5 worm cellular contexts compared by ENCODE assay signal in genomic region chrX:10770988-10771496, ce11.
TF ChIP-seq lines count a peak whose summit lies in the region.

No protein-coding gene starts in this region.

TF ChIP-seq in whole organism, L1 larva, 84 proteins besides CTCF, POLR2A, EP300 and RAD21 (continued from another document and continues in another):
- TF ChIP-seq ceh-90 (tag; optimal IDR thresholded peaks at IDR 0.05; lab: Kevin White, UChicago): no peak
- TF ChIP-seq ces-1 (GFP tag; optimal IDR thresholded peaks at IDR 0.05; lab: Kevin White, UChicago): no peak
- TF ChIP-seq vab-15 (tag; optimal IDR thresholded peaks at IDR 0.05; lab: Kevin White, UChicago): peak; percentile 46
- TF ChIP-seq lin-13 (GFP tag; optimal IDR thresholded peaks at IDR 0.05; lab: Kevin White, UChicago): peak; percentile 74
- no peak for TF ChIP-seq ztf-11 (tag; optimal IDR thresholded peaks at IDR 0.05; lab: Kevin White, UChicago)
- peak; percentile 22 to 31 (median 24) for TF ChIP-seq dpl-1 (GFP tag; optimal IDR thresholded peaks at IDR 0.05; lab: Kevin White, UChicago)
- TF ChIP-seq sptf-1 (tag; optimal IDR thresholded peaks at IDR 0.05; lab: Kevin White, UChicago): no peak
- peak; percentile 8 to 78 (median 55) for TF ChIP-seq ceh-82 (tag; optimal IDR thresholded peaks at IDR 0.05; lab: Kevin White, UChicago)
- peak; percentile 99 for TF ChIP-seq nhr-71 (tag; optimal IDR thresholded peaks at IDR 0.05; lab: Kevin White, UChicago)
- peak; percentile 60 for TF ChIP-seq unc-130 (tag; optimal IDR thresholded peaks at IDR 0.05; lab: Kevin White, UChicago)
- TF ChIP-seq C04F5.9 (tag; optimal IDR thresholded peaks at IDR 0.05; lab: Kevin White, UChicago): peak; percentile 67
- TF ChIP-seq sup-37 (GFP tag; optimal IDR thresholded peaks at IDR 0.05; lab: Kevin White, UChicago): peak; percentile 67
- TF ChIP-seq aha-1 (tag; optimal IDR thresholded peaks at IDR 0.05; lab: Kevin White, UChicago): peak; percentile 17
- TF ChIP-seq mab-9 (GFP tag; IDR thresholded peaks at IDR 0.05; lab: Robert Waterston, UW): no peak
- peak; percentile 99 for TF ChIP-seq lin-14 (GFP tag; optimal IDR thresholded peaks at IDR 0.05; lab: Kevin White, UChicago)
- no peak for TF ChIP-seq efl-3 (GFP tag; optimal IDR thresholded peaks at IDR 0.05; lab: Kevin White, UChicago)
- peak; percentile 29 for TF ChIP-seq zip-4 (GFP tag; optimal IDR thresholded peaks at IDR 0.05; lab: Kevin White, UChicago)
- no peak for TF ChIP-seq hpl-2 (GFP tag; optimal IDR thresholded peaks at IDR 0.05; lab: Kevin White, UChicago)
- no peak for TF ChIP-seq F16B12.6 (tag; optimal IDR thresholded peaks at IDR 0.05; lab: Kevin White, UChicago)
- peak; percentile 83 to 91 for TF ChIP-seq lsy-2 (tag; optimal IDR thresholded peaks at IDR 0.05; lab: Kevin White, UChicago)
- TF ChIP-seq zag-1 (tag; optimal IDR thresholded peaks at IDR 0.05; lab: Kevin White, UChicago): no peak
- TF ChIP-seq unc-30 (tag; optimal IDR thresholded peaks at IDR 0.05; lab: Kevin White, UChicago): no peak
- TF ChIP-seq mdl-1 (tag; optimal IDR thresholded peaks at IDR 0.05; lab: Kevin White, UChicago): peak; percentile 49 to 88
- peak; percentile 78 for TF ChIP-seq nhr-11 (tag; optimal IDR thresholded peaks at IDR 0.05; lab: Kevin White, UChicago)
- peak; percentile 71 for TF ChIP-seq nhr-77 (tag; optimal IDR thresholded peaks at IDR 0.05; lab: Kevin White, UChicago)
- TF ChIP-seq Y116A8C.19 (tag; optimal IDR thresholded peaks at IDR 0.05; lab: Kevin White, UChicago; ENCODE audit: borderline replicate concordance): no peak

TF ChIP-seq in whole organism, L3 larva, 47 proteins besides CTCF, POLR2A, EP300 and RAD21 (continued from another document):
- TF ChIP-seq ceh-28 (tag; optimal IDR thresholded peaks at IDR 0.05; lab: Kevin White, UChicago) (peak; percentile 30), hmg-11 (tag; optimal IDR thresholded peaks at IDR 0.05; lab: Kevin White, UChicago) (peak; percentile 49), nhr-25 (tag; optimal IDR thresholded peaks at IDR 0.05; lab: Kevin White, UChicago) (peak; percentile 55), sea-2 (GFP tag; optimal IDR thresholded peaks at IDR 0.05; lab: Kevin White, UChicago) (no peak), elt-2 (tag; optimal IDR thresholded peaks at IDR 0.05; lab: Kevin White, UChicago) (peak; percentile 62), nfya-1 (tag; optimal IDR thresholded peaks at IDR 0.05; lab: Kevin White, UChicago; ENCODE audit: insufficient read depth) (peak; percentile 90), unc-39 (tag; optimal IDR thresholded peaks at IDR 0.05; lab: Kevin White, UChicago) (no peak), egl-5 (tag; optimal IDR thresholded peaks at IDR 0.05; lab: Kevin White, UChicago) (peak; percentile 66), elt-1 (tag; optimal IDR thresholded peaks at IDR 0.05; lab: Kevin White, UChicago) (peak; percentile 57)

TF ChIP-seq in whole organism, L4 larva, 104 proteins besides CTCF, POLR2A, EP300 and RAD21 (continued from another document and continues in another):
- no peak for TF ChIP-seq madf-5 (GFP tag; IDR thresholded peaks at IDR 0.05; lab: Robert Waterston, UW)
- peak; percentile 28 for TF ChIP-seq dpl-1 (GFP tag; optimal IDR thresholded peaks at IDR 0.05; lab: Kevin White, UChicago)
- TF ChIP-seq daf-19 (GFP tag; conservative IDR thresholded peaks at IDR 0.05; lab: Robert Waterston, UW): no peak
- TF ChIP-seq nhr-77 (tag; optimal IDR thresholded peaks at IDR 0.05; lab: Kevin White, UChicago): peak; percentile 82
- peak; percentile 72 for TF ChIP-seq nhr-76 (tag; optimal IDR thresholded peaks at IDR 0.05; lab: Kevin White, UChicago)
- TF ChIP-seq fkh-10 (GFP tag; optimal IDR thresholded peaks at IDR 0.05; lab: Kevin White, UChicago): peak; percentile 80
- TF ChIP-seq nhr-42 (GFP tag; IDR thresholded peaks at IDR 0.05; lab: Robert Waterston, UW): no peak
- no peak for TF ChIP-seq lin-15B (tag; optimal IDR thresholded peaks at IDR 0.05; lab: Kevin White, UChicago)
- no peak for TF ChIP-seq ZK546.5 (tag; optimal IDR thresholded peaks at IDR 0.05; lab: Kevin White, UChicago)
- TF ChIP-seq mdt-29 (GFP tag; IDR thresholded peaks at IDR 0.05; lab: Robert Waterston, UW): no peak
- TF ChIP-seq lin-29 (GFP tag; IDR thresholded peaks at IDR 0.05; lab: Robert Waterston, UW): 0 out of 2 replicates have a peak, but pooled peaks have one; percentile 45
- TF ChIP-seq snpc-4 (tag; optimal IDR thresholded peaks at IDR 0.05; lab: Kevin White, UChicago): no peak
- TF ChIP-seq D1046.2 (GFP tag; IDR thresholded peaks at IDR 0.05; lab: Robert Waterston, UW): no peak
- TF ChIP-seq jun-1 (tag; optimal IDR thresholded peaks at IDR 0.05; lab: Kevin White, UChicago): no peak
- TF ChIP-seq ZK337.2 (GFP tag; IDR thresholded peaks at IDR 0.05; lab: Robert Waterston, UW): no peak
- TF ChIP-seq set-16 (GFP tag; IDR thresholded peaks at IDR 0.05; lab: Robert Waterston, UW): peak; percentile 66
- TF ChIP-seq F10B5.3 (tag; optimal IDR thresholded peaks at IDR 0.05; lab: Kevin White, UChicago): no peak
- TF ChIP-seq lin-13 (GFP tag; optimal IDR thresholded peaks at IDR 0.05; lab: Kevin White, UChicago): peak; percentile 46
- TF ChIP-seq lin-1 (GFP tag; IDR thresholded peaks at IDR 0.05; lab: Robert Waterston, UW): peak; percentile 71; the same call in 1 of the 2 replicates
- TF ChIP-seq T26A8.4 (GFP tag; IDR thresholded peaks at IDR 0.05; lab: Robert Waterston, UW): 0 out of 2 replicates have a peak, but pooled peaks have one; percentile 28
- no peak for TF ChIP-seq vab-7 (GFP tag; IDR thresholded peaks at IDR 0.05; lab: Robert Waterston, UW)
- TF ChIP-seq unc-130 (GFP tag; optimal IDR thresholded peaks at IDR 0.05; lab: Kevin White, UChicago): no peak
- peak; percentile 50 for TF ChIP-seq spr-1 (tag; optimal IDR thresholded peaks at IDR 0.05; lab: Kevin White, UChicago)
- TF ChIP-seq mxl-2 (GFP tag; conservative IDR thresholded peaks at IDR 0.05; lab: Robert Waterston, UW): peak; percentile 84
- no peak for TF ChIP-seq Y105C5A.15 (GFP tag; IDR thresholded peaks at IDR 0.05; lab: Robert Waterston, UW)
- TF ChIP-seq daf-12 (tag; optimal IDR thresholded peaks at IDR 0.05; lab: Kevin White, UChicago): no peak
- no peak for TF ChIP-seq arid-1 (GFP tag; conservative IDR thresholded peaks at IDR 0.05; lab: Robert Waterston, UW)
- no peak for TF ChIP-seq zfp-2 (tag; optimal IDR thresholded peaks at IDR 0.05; lab: Kevin White, UChicago)
- no peak for TF ChIP-seq lim-7 (GFP tag; IDR thresholded peaks at IDR 0.05; lab: Robert Waterston, UW)
- no peak for TF ChIP-seq Y5F2A.4 (GFP tag; optimal IDR thresholded peaks at IDR 0.05; lab: Kevin White, UChicago)
- TF ChIP-seq sdz-12 (GFP tag; optimal IDR thresholded peaks at IDR 0.05; lab: Kevin White, UChicago): no peak
- no peak for TF ChIP-seq Y48G9A.11 (GFP tag; IDR thresholded peaks at IDR 0.05; lab: Robert Waterston, UW)
- TF ChIP-seq F44E2.7 (GFP tag; IDR thresholded peaks at IDR 0.05; lab: Robert Waterston, UW): no peak
- no peak for TF ChIP-seq F26F4.8 (GFP tag; conservative IDR thresholded peaks at IDR 0.05; lab: Robert Waterston, UW)
- TF ChIP-seq nhr-28 (tag; optimal IDR thresholded peaks at IDR 0.05; lab: Kevin White, UChicago): peak; percentile 89

TF ChIP-seq in whole organism, late embryonic, 69 proteins besides CTCF, POLR2A, EP300 and RAD21 (continued from another document):
- no peak for TF ChIP-seq pha-2 (tag; optimal IDR thresholded peaks at IDR 0.05; lab: Kevin White, UChicago)
- peak; percentile 4 for TF ChIP-seq K02D7.2 (tag; optimal IDR thresholded peaks at IDR 0.05; lab: Kevin White, UChicago)
- TF ChIP-seq sox-2 (GFP tag; IDR thresholded peaks at IDR 0.05; lab: Robert Waterston, UW): no peak
- TF ChIP-seq ceh-2 (tag; optimal IDR thresholded peaks at IDR 0.05; lab: Kevin White, UChicago): no peak
- TF ChIP-seq elt-4 (tag; optimal IDR thresholded peaks at IDR 0.05; lab: Kevin White, UChicago): no peak
- peak; percentile 45 for TF ChIP-seq C08G9.2 (tag; optimal IDR thresholded peaks at IDR 0.05; lab: Kevin White, UChicago)
- peak; percentile 52 for TF ChIP-seq ceh-14 (tag; optimal IDR thresholded peaks at IDR 0.05; lab: Kevin White, UChicago)
- no peak for TF ChIP-seq ets-4 (tag; optimal IDR thresholded peaks at IDR 0.05; lab: Kevin White, UChicago)
- no peak for TF ChIP-seq mec-3 (tag; optimal IDR thresholded peaks at IDR 0.05; lab: Kevin White, UChicago; ENCODE audit: borderline replicate concordance)
- TF ChIP-seq C38D4.7 (GFP tag; optimal IDR thresholded peaks at IDR 0.05; lab: Kevin White, UChicago): no peak
- no peak for TF ChIP-seq zip-5 (tag; optimal IDR thresholded peaks at IDR 0.05; lab: Kevin White, UChicago)
- no peak for TF ChIP-seq nhr-232 (tag; optimal IDR thresholded peaks at IDR 0.05; lab: Kevin White, UChicago)
- TF ChIP-seq K09A11.1 (tag; optimal IDR thresholded peaks at IDR 0.05; lab: Kevin White, UChicago; ENCODE audit: insufficient read depth): peak; percentile 52
- TF ChIP-seq ttx-3 (tag; optimal IDR thresholded peaks at IDR 0.05; lab: Kevin White, UChicago): no peak
- TF ChIP-seq rnt-1 (tag; optimal IDR thresholded peaks at IDR 0.05; lab: Kevin White, UChicago): peak; percentile 61
- peak; percentile 99 for TF ChIP-seq ceh-18 (tag; optimal IDR thresholded peaks at IDR 0.05; lab: Kevin White, UChicago)
- no peak for TF ChIP-seq lim-6 (tag; optimal IDR thresholded peaks at IDR 0.05; lab: Kevin White, UChicago)
- peak; percentile 57 for TF ChIP-seq hlh-30 (tag; optimal IDR thresholded peaks at IDR 0.05; lab: Kevin White, UChicago; ENCODE audit: insufficient read depth)
- peak; percentile 36 for TF ChIP-seq ceh-34 (tag; optimal IDR thresholded peaks at IDR 0.05; lab: Kevin White, UChicago)
- no peak for TF ChIP-seq odd-2 (tag; optimal IDR thresholded peaks at IDR 0.05; lab: Kevin White, UChicago)
- no peak for TF ChIP-seq ceh-9 (tag; optimal IDR thresholded peaks at IDR 0.05; lab: Kevin White, UChicago)
- peak; percentile 43 for TF ChIP-seq pqm-1 (tag; optimal IDR thresholded peaks at IDR 0.05; lab: Kevin White, UChicago)
- no peak for TF ChIP-seq tbx-7 (tag; optimal IDR thresholded peaks at IDR 0.05; lab: Kevin White, UChicago)
- no peak for TF ChIP-seq elt-2 (tag; optimal IDR thresholded peaks at IDR 0.05; lab: Kevin White, UChicago)
- TF ChIP-seq ref-2 (tag; optimal IDR thresholded peaks at IDR 0.05; lab: Kevin White, UChicago): peak; percentile 43
- TF ChIP-seq madf-2 (tag; optimal IDR thresholded peaks at IDR 0.05; lab: Kevin White, UChicago): no peak
- no peak for TF ChIP-seq Y22D7AL.16 (tag; optimal IDR thresholded peaks at IDR 0.05; lab: Kevin White, UChicago)

TF ChIP-seq in whole organism, young adult, 124 proteins besides CTCF, POLR2A, EP300 and RAD21 (continued from another document):
- TF ChIP-seq atf-7 (tag; optimal IDR thresholded peaks at IDR 0.05; lab: Kevin White, UChicago) (peak; percentile 56), F22D6.2 (tag; optimal IDR thresholded peaks at IDR 0.05; lab: Kevin White, UChicago) (peak; percentile 71), nfya-2 (GFP tag; IDR thresholded peaks at IDR 0.05; lab: Robert Waterston, UW) (no peak), nhr-90 (tag; optimal IDR thresholded peaks at IDR 0.05; lab: Kevin White, UChicago) (peak; percentile 15), madf-10 (tag; optimal IDR thresholded peaks at IDR 0.05; lab: Kevin White, UChicago) (peak; percentile 50), dox-1 (GFP tag; IDR thresholded peaks at IDR 0.05; lab: Robert Waterston, UW) (peak; percentile 57), lin-26 (GFP tag; IDR thresholded peaks at IDR 0.05; lab: Robert Waterston, UW) (peak; percentile 61; the same call in 1 of the 2 replicates)
